Fruit fly (Drosophila melanogaster) S2 (cell line): ENCODE results near the gene arg.

Source experiments
- CG8478 ChIP-seq: fragments of >200 bp; optimal IDR thresholded peaks from 2 replicates; lab custom pipeline; 2018
- CTCF ChIP-seq, 2 experiments: fragments of >200 bp; optimal IDR thresholded peaks; 2 replicates each; lab custom pipeline; 2018

dm6 chrX:518858-519257, 9.6 kb downstream of the arg start:
- TF ChIP-seq CG8478 (lab: Kevin White, UChicago) (no peak), CTCF (optimal IDR thresholded peaks at IDR 0.05; lab: Kevin White, UChicago) (no peak)
